Worm (Caenorhabditis elegans) whole organism, L3 larva: ENCODE measurements around the gene sas-4.

Experiments used
- R02D3.7 ChIP-seq: fragments of 150-350 bp; optimal IDR thresholded peaks from 2 replicates; lab custom pipeline; 2014; ENCODE audit warnings: missing biosample characterization, missing genetic modification characterization
- ZK546.5 ChIP-seq: sonication (generic microtip); optimal IDR thresholded peaks from 2 replicates; lab custom pipeline; 2017; ENCODE audit warnings: missing biosample characterization, missing genetic modification characterization
- aly-2 ChIP-seq: fragments of 150-350 bp; optimal IDR thresholded peaks from 2 replicates; lab custom pipeline; 2014; ENCODE audit warnings: missing biosample characterization, missing genetic modification characterization
- ceh-16 ChIP-seq: sonication (generic microtip); optimal IDR thresholded peaks from 2 replicates; lab custom pipeline; 2017; ENCODE audit warnings: missing biosample characterization, missing genetic modification characterization
- ceh-28 ChIP-seq: fragments of 150-350 bp; optimal IDR thresholded peaks from 2 replicates; lab custom pipeline; 2014; ENCODE audit warnings: missing biosample characterization, missing genetic modification reagents, missing genetic modification characterization
- ceh-82 ChIP-seq: fragments of 150-350 bp; optimal IDR thresholded peaks from 2 replicates; lab custom pipeline; 2014; ENCODE audit warnings: missing biosample characterization, missing genetic modification characterization
- daf-12 ChIP-seq: fragments of 150-350 bp; optimal IDR thresholded peaks from 2 replicates; lab custom pipeline; 2014; ENCODE audit warnings: missing biosample characterization, missing genetic modification reagents, missing genetic modification characterization
- egl-27 ChIP-seq: sonication (generic microtip); optimal IDR thresholded peaks from 4 replicates; lab custom pipeline; 2017; ENCODE audit warnings: missing biosample characterization, missing genetic modification reagents, missing genetic modification characterization
- egl-5 ChIP-seq: fragments of 150-350 bp; optimal IDR thresholded peaks from 2 replicates; lab custom pipeline; 2017; ENCODE audit warnings: missing biosample characterization, missing genetic modification reagents, missing genetic modification characterization, inconsistent platforms
- elt-1 ChIP-seq: fragments of 150-350 bp; optimal IDR thresholded peaks from 2 replicates; lab custom pipeline; 2014; ENCODE audit warnings: missing biosample characterization, missing genetic modification characterization
- elt-2 ChIP-seq: sonication (generic microtip); optimal IDR thresholded peaks from 2 replicates; lab custom pipeline; 2016; ENCODE audit warnings: missing genetic modification reagents, mild to moderate bottlenecking, missing genetic modification characterization, missing compliant biosample characterization
- elt-3 ChIP-seq, 3 experiments: fragments of 150-350 bp in 1 of 3; sonication (generic microtip) in 2 of 3; optimal IDR thresholded peaks; 2 replicates in 2 of 3; 4 replicates in 1 of 3; lab custom pipeline; 2014 to 2017; ENCODE audit warnings: missing biosample characterization in 3 of 3, missing genetic modification characterization in 3 of 3
- eor-1 ChIP-seq, 2 experiments: fragments of 150-350 bp; optimal IDR thresholded peaks; 2 replicates each; lab custom pipeline; 2014 to 2018; ENCODE audit warnings: missing biosample characterization in 2 of 2, missing genetic modification characterization in 2 of 2
- fkh-10 ChIP-seq: sonication (generic microtip); optimal IDR thresholded peaks from 2 replicates; lab custom pipeline; 2017; ENCODE audit warnings: missing biosample characterization, missing genetic modification reagents, missing genetic modification characterization
- fkh-2 ChIP-seq: fragments of 150-350 bp; optimal IDR thresholded peaks from 2 replicates; lab custom pipeline; 2014; ENCODE audit warnings: missing biosample characterization, missing genetic modification reagents, missing genetic modification characterization
- fos-1 ChIP-seq: fragments of 150-350 bp; optimal IDR thresholded peaks from 2 replicates; lab custom pipeline; 2014; ENCODE audit warnings: missing biosample characterization, missing genetic modification characterization
- hmg-11 ChIP-seq: sonication (generic microtip); optimal IDR thresholded peaks from 2 replicates; lab custom pipeline; 2016; ENCODE audit warnings: missing genetic modification characterization, missing compliant biosample characterization
- jun-1 ChIP-seq: fragments of 150-350 bp; optimal IDR thresholded peaks from 2 replicates; lab custom pipeline; 2014; ENCODE audit warnings: missing biosample characterization, missing genetic modification reagents, missing genetic modification characterization
- lin-39 ChIP-seq: fragments of 150-350 bp; optimal IDR thresholded peaks from 2 replicates; lab custom pipeline; 2018; ENCODE audit warnings: missing biosample characterization, missing genetic modification reagents, missing genetic modification characterization
- lsy-12 ChIP-seq: sonication (generic microtip); optimal IDR thresholded peaks from 2 replicates; lab custom pipeline; 2016; ENCODE audit warnings: mild to moderate bottlenecking, missing genetic modification characterization, missing compliant biosample characterization
- mdl-1 ChIP-seq: fragments of 150-350 bp; optimal IDR thresholded peaks from 2 replicates; lab custom pipeline; 2014; ENCODE audit warnings: missing biosample characterization, missing genetic modification characterization
- mml-1 ChIP-seq: fragments of 150-350 bp; sonication (generic microtip); optimal IDR thresholded peaks from 3 replicates; lab custom pipeline; 2014; ENCODE audit warnings: missing biosample characterization, missing genetic modification characterization
- nfya-1 ChIP-seq: sonication (generic microtip); optimal IDR thresholded peaks from 2 replicates; lab custom pipeline; 2017; ENCODE audit warnings: missing genetic modification characterization, mild to moderate bottlenecking, missing compliant biosample characterization, antibody characterized with exemption, moderate library complexity; ENCODE audit not compliant: insufficient read depth
- nhr-12 ChIP-seq: fragments of 150-350 bp; optimal IDR thresholded peaks from 2 replicates; lab custom pipeline; 2014; ENCODE audit warnings: missing biosample characterization, missing genetic modification characterization
- nhr-23 ChIP-seq: fragments of 150-350 bp; optimal IDR thresholded peaks from 2 replicates; lab custom pipeline; 2014; ENCODE audit warnings: missing biosample characterization, missing genetic modification reagents, missing genetic modification characterization
- nhr-237 ChIP-seq: fragments of 150-350 bp; optimal IDR thresholded peaks from 2 replicates; lab custom pipeline; 2014; ENCODE audit warnings: missing biosample characterization, missing genetic modification characterization
- nhr-25 ChIP-seq: sonication (generic microtip); optimal IDR thresholded peaks from 2 replicates; lab custom pipeline; 2017; ENCODE audit warnings: missing biosample characterization, missing genetic modification characterization
- nhr-43 ChIP-seq: sonication (generic microtip); optimal IDR thresholded peaks from 2 replicates; lab custom pipeline; 2016; ENCODE audit warnings: mild to moderate bottlenecking, missing genetic modification characterization, missing compliant biosample characterization; ENCODE audit not compliant: poor library complexity, severe bottlenecking
- nhr-67 ChIP-seq: fragments of 150-350 bp; optimal IDR thresholded peaks from 2 replicates; lab custom pipeline; 2014; ENCODE audit warnings: missing biosample characterization, missing genetic modification characterization
- nhr-76 ChIP-seq: fragments of 150-350 bp; sonication (generic microtip); optimal IDR thresholded peaks from 5 replicates; lab custom pipeline; 2014; ENCODE audit warnings: missing biosample characterization, missing genetic modification characterization
- nhr-77 ChIP-seq: fragments of 150-350 bp; optimal IDR thresholded peaks from 2 replicates; lab custom pipeline; 2014; ENCODE audit warnings: missing biosample characterization, missing genetic modification characterization
- pha-4 ChIP-seq: fragments of 150-350 bp; optimal IDR thresholded peaks from 2 replicates; lab custom pipeline; 2014; ENCODE audit warnings: missing biosample characterization, missing genetic modification reagents, missing genetic modification characterization
- pqm-1 ChIP-seq: fragments of 150-350 bp; optimal IDR thresholded peaks from 2 replicates; lab custom pipeline; 2017; ENCODE audit warnings: missing biosample characterization, missing genetic modification characterization, inconsistent platforms
- sea-2 ChIP-seq: fragments of 150-350 bp; sonication (generic microtip); optimal IDR thresholded peaks from 4 replicates; lab custom pipeline; 2014; ENCODE audit warnings: missing biosample characterization, missing genetic modification reagents, missing genetic modification characterization
- skn-1 ChIP-seq: fragments of 150-350 bp; optimal IDR thresholded peaks from 2 replicates; lab custom pipeline; 2014; ENCODE audit warnings: missing biosample characterization, missing genetic modification characterization
- snpc-4 ChIP-seq: fragments of 150-350 bp; optimal IDR thresholded peaks from 2 replicates; lab custom pipeline; 2014; ENCODE audit warnings: missing biosample characterization, missing genetic modification characterization
- tbx-2 ChIP-seq: sonication (generic microtip); optimal IDR thresholded peaks from 2 replicates; lab custom pipeline; 2016; ENCODE audit warnings: mild to moderate bottlenecking, missing genetic modification characterization, missing compliant biosample characterization
- ztf-4 ChIP-seq: fragments of 150-350 bp; optimal IDR thresholded peaks from 2 replicates; lab custom pipeline; 2014; ENCODE audit warnings: missing biosample characterization, missing genetic modification characterization

sas-4 gene

ce11 chrIII:8286824-8287223, 31.6 kb downstream of the sas-4 start:
- TF ChIP-seq egl-5 (tag; lab: Kevin White, UChicago) (peak; percentile 5), hmg-11 (tag; lab: Kevin White, UChicago) (no peak)
- TF ChIP-seq, all 47 proteins: peak for 1

ce11 chrIII:8286003-8286402, 32.4 kb downstream of the sas-4 start:
- TF ChIP-seq nhr-12 (tag; lab: Kevin White, UChicago) = no peak
- TF ChIP-seq fkh-2 (tag; lab: Kevin White, UChicago) = no peak
- no peak for TF ChIP-seq elt-3 (tag; optimal IDR thresholded peaks at IDR 0.05; lab: Kevin White, UChicago)
- no peak for TF ChIP-seq ceh-82
- TF ChIP-seq lsy-12 (tag; lab: Kevin White, UChicago) = no peak
- TF ChIP-seq snpc-4 (tag; lab: Kevin White, UChicago) = no peak
- TF ChIP-seq fkh-10 (GFP tag; lab: Kevin White, UChicago) = peak; percentile 74

ce11 chrIII:8283525-8283924, 34.9 kb downstream of the sas-4 start:
- no peak for TF ChIP-seq ZK546.5
- no peak for TF ChIP-seq fkh-2 (tag; lab: Kevin White, UChicago)
- TF ChIP-seq sea-2 (GFP tag; lab: Kevin White, UChicago) = no peak
- no peak for TF ChIP-seq mml-1

- TF ChIP-seq fos-1 (no peak), mml-1 (no peak), ceh-28 (tag; lab: Kevin White, UChicago) (no peak), fkh-10 (GFP tag; lab: Kevin White, UChicago) (no peak), pha-4 (tag; lab: Kevin White, UChicago) (no peak), nhr-77 (tag; lab: Kevin White, UChicago) (no peak), elt-2 (tag; lab: Kevin White, UChicago) (no peak), nhr-76 (no peak), ceh-16 (no peak), R02D3.7 (tag; lab: Kevin White, UChicago) (no peak), snpc-4 (tag; lab: Kevin White, UChicago) (no peak), aly-2 (tag; lab: Kevin White, UChicago) (no peak)
- TF ChIP-seq, all 47 proteins: peak for 0
Measured at ce11 chrIII:8281310-8281709, 37.1 kb downstream of the sas-4 start.

- TF ChIP-seq mdl-1 (no peak), ceh-28 (tag; lab: Kevin White, UChicago) (no peak), ceh-16 (no peak), fos-1 (no peak), sea-2 (GFP tag; lab: Kevin White, UChicago) (no peak), daf-12 (no peak), nhr-67 (no peak), nhr-43 (no peak), nhr-25 (tag; lab: Kevin White, UChicago) (no peak), hmg-11 (tag; lab: Kevin White, UChicago) (no peak), nfya-1 (tag; lab: Kevin White, UChicago) (no peak), nhr-76 (no peak), ztf-4 (tag; lab: Kevin White, UChicago) (no peak)
Measured at ce11 chrIII:8280352-8280751, 38.0 kb downstream of the sas-4 start.

- TF ChIP-seq elt-1 (tag; lab: Kevin White, UChicago) (peak; percentile 20), skn-1 (no peak)
Measured at ce11 chrIII:8279567-8279966, 38.8 kb downstream of the sas-4 start.

- no peak for TF ChIP-seq lin-39 (tag; lab: Kevin White, UChicago)
- TF ChIP-seq pqm-1 = no peak
- TF ChIP-seq ceh-28 (tag; lab: Kevin White, UChicago) = no peak
- no peak for TF ChIP-seq egl-27 (tag; lab: Kevin White, UChicago)
- no peak for TF ChIP-seq lsy-12 (tag; lab: Kevin White, UChicago)
- no peak for TF ChIP-seq R02D3.7 (tag; lab: Kevin White, UChicago)
- TF ChIP-seq nhr-77 (tag; lab: Kevin White, UChicago) = no peak
- no peak for TF ChIP-seq fos-1
- TF ChIP-seq eor-1 (tag; optimal IDR thresholded peaks at IDR 0.05; lab: Kevin White, UChicago) = no peak
- no peak for TF ChIP-seq jun-1
- TF ChIP-seq nfya-1 (tag; lab: Kevin White, UChicago) = no peak
- TF ChIP-seq nhr-237 (tag; lab: Kevin White, UChicago) = no peak
- no peak for TF ChIP-seq mdl-1
- no peak for TF ChIP-seq tbx-2
- TF ChIP-seq sea-2 (GFP tag; lab: Kevin White, UChicago) = no peak
- no peak for TF ChIP-seq fkh-10 (GFP tag; lab: Kevin White, UChicago)
- no peak for TF ChIP-seq fkh-2 (tag; lab: Kevin White, UChicago)
- TF ChIP-seq nhr-23 (tag; lab: Kevin White, UChicago) = no peak
- no peak for TF ChIP-seq daf-12
Measured at ce11 chrIII:8278801-8279200, 39.6 kb downstream of the sas-4 start, which contains the start of gene mig-10. mig-10 (plus strand) TSS chrIII:8279101.
